Fruit fly (Drosophila melanogaster) whole organism, embryonic: ENCODE data around the gene Pp1-87B.

Source experiments
- Awh ChIP-seq: fragments of 200-800 bp; sonication (Bioruptor generic); IDR thresholded peaks from 2 replicates; pipeline ENCODE4, ENCODE4 v1.3.6; 2022; ENCODE audit warnings: missing biosample characterization, missing genetic modification characterization
- CG10654 ChIP-seq: fragments of 200-800 bp; sonication (Bioruptor generic); optimal IDR thresholded peaks from 2 replicates; lab custom pipeline; 2016; ENCODE audit warnings: missing biosample characterization, missing genetic modification characterization
- CG11247 ChIP-seq: fragments of 200-800 bp; sonication (Bioruptor generic); IDR thresholded peaks from 2 replicates; pipeline ENCODE4 v1.3.6; 2022; ENCODE audit warnings: missing biosample characterization, missing genetic modification characterization
- CG11695 ChIP-seq: fragments of 200-800 bp; sonication (Bioruptor generic); IDR thresholded peaks from 3 replicates; pipeline ENCODE4 v1.3.6; 2022; ENCODE audit warnings: missing biosample characterization, missing genetic modification characterization
- CG14710 ChIP-seq: fragments of 200-800 bp; sonication (Bioruptor generic); optimal IDR thresholded peaks from 3 replicates; lab custom pipeline; 2019; ENCODE audit warnings: missing biosample characterization, mild to moderate bottlenecking, missing genetic modification characterization, moderate library complexity
- CG14965 ChIP-seq: fragments of 200-800 bp; sonication (Bioruptor generic); optimal IDR thresholded peaks from 2 replicates; lab custom pipeline; 2016; ENCODE audit warnings: missing biosample characterization, missing genetic modification characterization, borderline replicate concordance
- CG15696 ChIP-seq: fragments of 200-800 bp; sonication (Bioruptor generic); optimal IDR thresholded peaks from 2 replicates; lab custom pipeline; 2019; ENCODE audit warnings: missing biosample characterization, mild to moderate bottlenecking, missing genetic modification characterization, moderate library complexity
- CG1647 ChIP-seq: fragments of 200-800 bp; sonication (Bioruptor generic); optimal IDR thresholded peaks from 3 replicates; lab custom pipeline; 2016; ENCODE audit warnings: missing biosample characterization, missing genetic modification characterization
- CG17328 ChIP-seq: fragments of 200-800 bp; sonication (Bioruptor generic); IDR thresholded peaks from 2 replicates; pipeline ENCODE4 v1.3.6; 2022; ENCODE audit warnings: missing biosample characterization, missing genetic modification characterization
- CG17612 ChIP-seq: fragments of 200-800 bp; sonication (Bioruptor generic); IDR thresholded peaks from 2 replicates; pipeline ENCODE4 v1.3.6; 2022; ENCODE audit warnings: missing biosample characterization, missing genetic modification characterization
- CG1832 ChIP-seq: fragments of 200-800 bp; sonication (Bioruptor generic); optimal IDR thresholded peaks from 2 replicates; lab custom pipeline; 2017; ENCODE audit warnings: missing biosample characterization, mild to moderate bottlenecking, missing genetic modification characterization, inconsistent platforms
- CG3065 ChIP-seq: fragments of 200-800 bp; sonication (Bioruptor generic); optimal IDR thresholded peaks from 2 replicates; lab custom pipeline; 2016; ENCODE audit warnings: missing biosample characterization, missing genetic modification characterization
- CG34224 ChIP-seq: fragments of 200-800 bp; sonication (Bioruptor generic); IDR thresholded peaks from 3 replicates; pipeline ENCODE4 v1.3.6; 2022; ENCODE audit warnings: missing biosample characterization, missing genetic modification characterization; ENCODE audit not compliant: partially characterized antibody
- CG4360 ChIP-seq: fragments of 200-800 bp; sonication (Bioruptor generic); IDR thresholded peaks from 2 replicates; pipeline ENCODE4 v1.3.6; 2022; ENCODE audit warnings: missing biosample characterization, missing genetic modification characterization
- CG5245 ChIP-seq: fragments of 200-800 bp; sonication (Bioruptor generic); optimal IDR thresholded peaks from 3 replicates; lab custom pipeline; 2016; ENCODE audit warnings: missing biosample characterization, missing genetic modification characterization
- CG6254 ChIP-seq: fragments of 200-800 bp; sonication (Bioruptor generic); optimal IDR thresholded peaks from 3 replicates; lab custom pipeline; 2017; ENCODE audit warnings: mild to moderate bottlenecking, missing biosample characterization, missing genetic modification reagents, missing genetic modification characterization
- CG6654 ChIP-seq: fragments of 200-800 bp; sonication (Bioruptor generic); optimal IDR thresholded peaks from 2 replicates; lab custom pipeline; 2017; ENCODE audit warnings: missing biosample characterization, mild to moderate bottlenecking, missing genetic modification characterization
- CG6689 ChIP-seq: fragments of 200-800 bp; sonication (Bioruptor generic); IDR thresholded peaks from 2 replicates; pipeline ENCODE4 v1.3.6; 2022; ENCODE audit warnings: missing biosample characterization, missing genetic modification characterization
- CG6791 ChIP-seq: fragments of 200-800 bp; sonication (Bioruptor generic); IDR thresholded peaks from 3 replicates; pipeline ENCODE4 v1.3.6; 2022; ENCODE audit warnings: missing biosample characterization, missing genetic modification characterization; ENCODE audit not compliant: partially characterized antibody
- CG7372 ChIP-seq: fragments of 200-800 bp; sonication (Bioruptor generic); IDR thresholded peaks from 2 replicates; pipeline ENCODE4 v1.3.6; 2022; ENCODE audit warnings: missing biosample characterization, missing genetic modification characterization
- CG8944 ChIP-seq: fragments of 200-800 bp; sonication (Bioruptor generic); optimal IDR thresholded peaks from 3 replicates; lab custom pipeline; 2016; ENCODE audit warnings: missing biosample characterization, missing genetic modification characterization
- CG9215 ChIP-seq: fragments of 200-800 bp; sonication (Bioruptor generic); IDR thresholded peaks from 2 replicates; pipeline ENCODE4 v1.3.6; 2022; ENCODE audit warnings: missing biosample characterization, missing genetic modification characterization
- CG9609 ChIP-seq: fragments of 200-800 bp; sonication (Bioruptor generic); optimal IDR thresholded peaks from 3 replicates; lab custom pipeline; 2016; ENCODE audit warnings: missing biosample characterization, missing genetic modification characterization
- CG9727 ChIP-seq: fragments of 200-800 bp; sonication (Bioruptor generic); optimal IDR thresholded peaks from 3 replicates; lab custom pipeline; 2017; ENCODE audit warnings: missing biosample characterization, mild to moderate bottlenecking, missing genetic modification characterization
- Fer3 ChIP-seq: fragments of 200-800 bp; sonication (Bioruptor generic); optimal IDR thresholded peaks from 2 replicates; lab custom pipeline; 2018; ENCODE audit warnings: missing biosample characterization, mild to moderate bottlenecking, missing genetic modification characterization, moderate library complexity
- Hand ChIP-seq: fragments of 200-800 bp; sonication (Bioruptor generic); optimal IDR thresholded peaks from 2 replicates; lab custom pipeline; 2017; ENCODE audit warnings: mild to moderate bottlenecking, missing biosample characterization, missing genetic modification reagents, missing genetic modification characterization
- Hr39 ChIP-seq: fragments of >200 bp; optimal IDR thresholded peaks from 2 replicates; lab custom pipeline; 2017
- Lhr ChIP-seq: fragments of 200-800 bp; sonication (Bioruptor generic); optimal IDR thresholded peaks from 3 replicates; lab custom pipeline; 2017; ENCODE audit warnings: mild to moderate bottlenecking, missing biosample characterization, missing genetic modification reagents, missing genetic modification characterization
- Oaz ChIP-seq: fragments of 200-800 bp; sonication (Bioruptor generic); IDR thresholded peaks from 2 replicates; pipeline ENCODE4 v1.3.6; 2022; ENCODE audit warnings: missing biosample characterization, missing genetic modification characterization
- Ptx1 ChIP-seq: fragments of 200-800 bp; sonication (Bioruptor generic); IDR thresholded peaks from 2 replicates; pipeline ENCODE4 v1.3.6; 2022; ENCODE audit warnings: missing biosample characterization, missing genetic modification characterization
- TFAM ChIP-seq: fragments of 200-800 bp; sonication (Bioruptor generic); optimal IDR thresholded peaks from 2 replicates; lab custom pipeline; 2017; ENCODE audit warnings: missing biosample characterization, missing genetic modification characterization, inconsistent platforms
- Usf ChIP-seq: fragments of 200-800 bp; sonication (Bioruptor generic); optimal IDR thresholded peaks from 2 replicates; lab custom pipeline; 2017; ENCODE audit warnings: missing genotype, missing biosample characterization, missing genetic modification characterization
- ase ChIP-seq: fragments of 200-800 bp; sonication (Bioruptor generic); IDR thresholded peaks from 3 replicates; pipeline ENCODE4 v1.3.6; 2022; ENCODE audit warnings: missing biosample characterization, missing genetic modification characterization
- ato ChIP-seq: fragments of 200-800 bp; sonication (Bioruptor generic); IDR thresholded peaks from 2 replicates; pipeline ENCODE4 v1.3.6; 2022; ENCODE audit warnings: missing biosample characterization, missing genetic modification characterization; ENCODE audit not compliant: partially characterized antibody
- bowl ChIP-seq: fragments of 200-800 bp; sonication (Bioruptor generic); IDR thresholded peaks from 2 replicates; pipeline ENCODE4 v1.3.6; 2022; ENCODE audit warnings: missing biosample characterization, missing genetic modification characterization
- cato ChIP-seq: fragments of 200-800 bp; sonication (Bioruptor generic); optimal IDR thresholded peaks from 2 replicates; lab custom pipeline; 2016; ENCODE audit warnings: missing biosample characterization, missing genetic modification characterization, borderline replicate concordance
- danr ChIP-seq: fragments of 200-800 bp; sonication (Bioruptor generic); IDR thresholded peaks from 2 replicates; pipeline ENCODE4 v1.3.6; 2022; ENCODE audit warnings: missing biosample characterization, missing genetic modification characterization
- disco-r ChIP-seq: fragments of 200-800 bp; sonication (Bioruptor generic); optimal IDR thresholded peaks from 2 replicates; lab custom pipeline; 2016; ENCODE audit warnings: missing biosample characterization, missing genetic modification characterization
- fd96Cb ChIP-seq: fragments of 200-800 bp; sonication (Bioruptor generic); optimal IDR thresholded peaks from 2 replicates; lab custom pipeline; 2018; ENCODE audit warnings: missing biosample characterization, mild to moderate bottlenecking, missing genetic modification characterization, moderate library complexity
- hth ChIP-seq: fragments of >200 bp; optimal IDR thresholded peaks from 2 replicates; lab custom pipeline; 2017; ENCODE audit warnings: inconsistent platforms
- inv ChIP-seq: fragments of 200-800 bp; sonication (Bioruptor generic); IDR thresholded peaks from 2 replicates; pipeline ENCODE4 v1.3.6; 2022; ENCODE audit warnings: missing biosample characterization, missing genetic modification characterization; ENCODE audit not compliant: partially characterized antibody
- mirr ChIP-seq: fragments of 200-800 bp; sonication (Bioruptor generic); optimal IDR thresholded peaks from 3 replicates; lab custom pipeline; 2018; ENCODE audit warnings: missing biosample characterization, mild to moderate bottlenecking, missing genetic modification characterization
- nerfin-1 ChIP-seq: fragments of 200-800 bp; sonication (Bioruptor generic); optimal IDR thresholded peaks from 3 replicates; lab custom pipeline; 2019; ENCODE audit warnings: missing biosample characterization, mild to moderate bottlenecking, missing genetic modification characterization, moderate library complexity
- nerfin-2 ChIP-seq: fragments of 200-800 bp; sonication (Bioruptor generic); IDR thresholded peaks from 2 replicates; pipeline ENCODE4 v1.3.6; 2022; ENCODE audit warnings: missing biosample characterization, missing genetic modification characterization; ENCODE audit not compliant: partially characterized antibody
- pan ChIP-seq, 4 experiments: fragments of >200 bp in 3 of 4; fragments of 200-800 bp in 1 of 4; sonication (Bioruptor generic) in 1 of 4; optimal IDR thresholded peaks in 3 of 4; IDR thresholded peaks in 1 of 4; 2 replicates each; pipeline versions ENCODE4 v1.3.6 to Lab custom; 2017 to 2022; ENCODE audit warnings: missing biosample characterization in 2 of 4, missing genetic modification characterization in 2 of 4, mixed read lengths in 1 of 4
- phol ChIP-seq: fragments of 200-800 bp; sonication (Bioruptor generic); optimal IDR thresholded peaks from 3 replicates; lab custom pipeline; 2018; ENCODE audit warnings: missing biosample characterization, mild to moderate bottlenecking, missing genetic modification characterization, moderate library complexity
- sc ChIP-seq, 3 experiments: fragments of >200 bp in 2 of 3; fragments of 200-800 bp in 1 of 3; sonication (Bioruptor generic) in 1 of 3; optimal IDR thresholded peaks; 2 replicates in 2 of 3; 3 replicates in 1 of 3; lab custom pipeline; 2017; ENCODE audit warnings: mild to moderate bottlenecking in 1 of 3, missing biosample characterization in 1 of 3, missing genetic modification characterization in 1 of 3, missing genetic modification reagents in 1 of 3
- sna ChIP-seq: fragments of 200-800 bp; sonication (Bioruptor generic); IDR thresholded peaks from 2 replicates; pipeline ENCODE4 v1.3.6; 2022; ENCODE audit warnings: missing biosample characterization, missing genetic modification characterization; ENCODE audit not compliant: partially characterized antibody
- toy ChIP-seq: fragments of 200-800 bp; sonication (Bioruptor generic); IDR thresholded peaks from 2 replicates; pipeline ENCODE4 v1.3.6; 2022; ENCODE audit warnings: missing biosample characterization, missing genetic modification characterization
- vvl ChIP-seq: fragments of 200-800 bp; sonication (Bioruptor generic); IDR thresholded peaks from 2 replicates; pipeline ENCODE4 v1.3.6; 2022; ENCODE audit warnings: missing biosample characterization, missing genetic modification characterization

Pp1-87B gene

DNA sequence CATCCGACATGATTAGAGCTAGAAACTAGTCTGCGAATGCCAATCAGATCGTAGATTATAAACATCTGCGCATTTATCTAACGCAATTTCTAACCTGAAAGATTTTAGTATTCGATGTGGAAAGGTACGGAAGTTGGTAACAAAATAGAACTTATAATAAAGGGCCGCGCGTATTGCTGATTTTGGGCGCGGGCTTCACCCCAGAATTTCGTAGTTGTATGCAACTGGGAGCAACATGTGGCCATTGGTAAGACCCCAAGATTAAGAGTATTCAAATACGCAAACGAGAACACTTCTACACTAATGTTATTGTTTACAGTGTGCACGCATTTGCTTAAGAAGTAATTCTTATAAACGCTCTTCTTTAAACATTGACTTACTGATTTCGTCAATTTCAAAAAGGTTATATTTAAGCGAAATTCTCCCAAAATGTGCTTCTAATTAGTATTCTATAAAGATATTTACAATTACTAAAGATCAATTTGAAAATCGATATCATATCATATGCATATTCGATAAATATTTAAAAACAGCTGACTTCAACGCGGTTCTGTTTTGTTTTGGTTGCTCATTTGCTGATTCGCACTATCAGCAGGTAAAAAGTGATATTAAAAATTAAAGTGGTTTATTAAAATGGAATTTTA is 34.3 kb upstream of the Pp1-87B start, which contains the start of the genes CG5961 and Polr3C (continued):
- TF ChIP-seq CG6689, result no peak
- no peak for TF ChIP-seq Awh
- no peak for TF ChIP-seq phol (tag; lab: Kevin White, UChicago)
- TF ChIP-seq fd96Cb, result no peak
- TF ChIP-seq Fer3, result no peak
- no peak for TF ChIP-seq cato (GFP tag; lab: Kevin White, UChicago)
- TF ChIP-seq CG6791 (GFP tag; lab: Robert Waterston, UW), result 0 out of 3 replicates have a peak, but pooled peaks have one; percentile 19
- no peak for TF ChIP-seq Hr39 (lab: Kevin White, UChicago)
- no peak for TF ChIP-seq CG11247 (GFP tag; lab: Robert Waterston, UW)
- no peak for TF ChIP-seq bowl (GFP tag; lab: Robert Waterston, UW)
- TF ChIP-seq CG9215, result no peak
- no peak for TF ChIP-seq toy (GFP tag; lab: Robert Waterston, UW)
- TF ChIP-seq CG34224 (GFP tag; lab: Robert Waterston, UW), result no peak
- no peak for TF ChIP-seq Usf
- no peak for TF ChIP-seq CG8944
- TF ChIP-seq CG6654, result no peak
- TF ChIP-seq CG14710 (tag; lab: Kevin White, UChicago), result peak; percentile 56
- TF ChIP-seq CG3065 (GFP tag; lab: Kevin White, UChicago), result no peak
- no peak for TF ChIP-seq nerfin-1 (tag; lab: Kevin White, UChicago)
- TF ChIP-seq CG5245 (GFP tag; lab: Kevin White, UChicago), result no peak
- TF ChIP-seq CG1647, result no peak
- TF ChIP-seq CG7372 (GFP tag; lab: Robert Waterston, UW), result no peak
- TF ChIP-seq hth, result no peak
- TF ChIP-seq ato (GFP tag; lab: Robert Waterston, UW), result no peak
- no peak for TF ChIP-seq CG17612 (GFP tag; lab: Robert Waterston, UW)
- no peak for TF ChIP-seq Ptx1 (GFP tag; lab: Robert Waterston, UW)
- TF ChIP-seq disco-r (GFP tag; lab: Kevin White, UChicago), result no peak
- TF ChIP-seq CG9609 (GFP tag; lab: Kevin White, UChicago), result no peak
- TF ChIP-seq CG14965 (GFP tag; lab: Kevin White, UChicago), result no peak
- no peak for TF ChIP-seq CG17328 (GFP tag; lab: Robert Waterston, UW)
- TF ChIP-seq CG10654 (GFP tag; lab: Kevin White, UChicago), result no peak
- no peak for TF ChIP-seq ase (GFP tag; lab: Robert Waterston, UW)
- no peak for TF ChIP-seq CG6254
- no peak; the same call in 1 of the 2 replicates for TF ChIP-seq sna (GFP tag; lab: Robert Waterston, UW)
- TF ChIP-seq pan (optimal IDR thresholded peaks at IDR 0.05; lab: Kevin White, UChicago), result no peak
- no peak for TF ChIP-seq pan (GFP tag; optimal IDR thresholded peaks at IDR 0.05 in 1 of 2, IDR thresholded peaks at IDR 0.05 in 1 of 2)
- TF ChIP-seq danr (GFP tag; lab: Robert Waterston, UW), result no peak
- no peak for TF ChIP-seq sc (optimal IDR thresholded peaks at IDR 0.05; lab: Kevin White, UChicago)
- TF ChIP-seq sc (GFP tag; optimal IDR thresholded peaks at IDR 0.05; lab: Kevin White, UChicago), result no peak
- TF ChIP-seq CG9727, result no peak
- TF ChIP-seq CG1832, result no peak
- TF ChIP-seq Lhr (GFP tag; lab: Kevin White, UChicago), result no peak
- TF ChIP-seq CG4360, result no peak
- TF ChIP-seq TFAM, result no peak
- no peak for TF ChIP-seq nerfin-2 (GFP tag; lab: Robert Waterston, UW)
- TF ChIP-seq vvl (GFP tag; lab: Robert Waterston, UW), result no peak
- no peak for TF ChIP-seq mirr
- TF ChIP-seq Oaz (GFP tag; lab: Robert Waterston, UW), result no peak
- TF ChIP-seq inv, result no peak
- no peak for TF ChIP-seq Hand (GFP tag; lab: Kevin White, UChicago)
- TF ChIP-seq CG11695 (GFP tag; lab: Robert Waterston, UW), result no peak
- TF ChIP-seq CG15696 (tag; lab: Kevin White, UChicago), result no peak
